Fruit fly (Drosophila melanogaster) whole organism, embryonic: ENCODE measurements around the gene nonC.
A peak's percentile ranks its signal among the peaks of the same experiment; 100 is the strongest.

Source experiments
- Atf6 ChIP-seq: fragments of 200-800 bp; sonication (Bioruptor generic); IDR thresholded peaks from 2 replicates; pipeline ENCODE4 v1.3.6; 2022; ENCODE audit warnings: missing biosample characterization, missing genetic modification characterization
- C15 ChIP-seq: fragments of 200-800 bp; sonication (Bioruptor generic); IDR thresholded peaks from 3 replicates; pipeline ENCODE4 v1.3.6; 2022; ENCODE audit warnings: missing biosample characterization, missing genetic modification characterization
- CG10147 ChIP-seq: fragments of 200-800 bp; sonication (Bioruptor generic); optimal IDR thresholded peaks from 2 replicates; lab custom pipeline; 2019; ENCODE audit warnings: missing biosample characterization, mild to moderate bottlenecking, missing genetic modification characterization, moderate library complexity
- CG10431 ChIP-seq: fragments of 200-800 bp; sonication (Bioruptor generic); optimal IDR thresholded peaks from 3 replicates; lab custom pipeline; 2018; ENCODE audit warnings: missing biosample characterization, mild to moderate bottlenecking, missing genetic modification characterization
- CG10959 ChIP-seq: fragments of 200-800 bp; sonication (Bioruptor generic); IDR thresholded peaks from 2 replicates; pipeline ENCODE4 v1.3.6; 2022; ENCODE audit warnings: missing biosample characterization, missing genetic modification characterization
- CG11093 ChIP-seq: fragments of 200-800 bp; sonication (Bioruptor generic); IDR thresholded peaks from 3 replicates; pipeline ENCODE4 v1.3.6; 2022; ENCODE audit warnings: missing biosample characterization, missing genetic modification characterization
- CG11504 ChIP-seq: fragments of 200-800 bp; sonication (Bioruptor generic); optimal IDR thresholded peaks from 3 replicates; lab custom pipeline; 2019; ENCODE audit warnings: missing biosample characterization, mild to moderate bottlenecking, missing genetic modification characterization, moderate library complexity
- CG11560 ChIP-seq: fragments of 200-800 bp; sonication (Bioruptor generic); IDR thresholded peaks from 3 replicates; pipeline ENCODE4 v1.3.6; 2022; ENCODE audit warnings: missing biosample characterization, missing genetic modification characterization
- CG11696 ChIP-seq: fragments of 200-800 bp; sonication (Bioruptor generic); IDR thresholded peaks from 2 replicates; pipeline ENCODE4 v1.3.6; 2022; ENCODE audit warnings: missing biosample characterization, missing genetic modification characterization
- CG12299 ChIP-seq: fragments of 200-800 bp; sonication (Bioruptor generic); optimal IDR thresholded peaks from 2 replicates; lab custom pipeline; 2018; ENCODE audit warnings: missing biosample characterization, mild to moderate bottlenecking, missing genetic modification characterization
- CG13894 ChIP-seq: fragments of 200-800 bp; sonication (Bioruptor generic); optimal IDR thresholded peaks from 3 replicates; lab custom pipeline; 2018; ENCODE audit warnings: missing biosample characterization, mild to moderate bottlenecking, missing genetic modification characterization, moderate library complexity
- CG14014 ChIP-seq: fragments of 200-800 bp; sonication (Bioruptor generic); IDR thresholded peaks from 2 replicates; pipeline ENCODE4 v1.3.6; 2022; ENCODE audit warnings: missing biosample characterization, missing genetic modification characterization
- CG30431 ChIP-seq: fragments of 200-800 bp; sonication (Bioruptor generic); optimal IDR thresholded peaks from 2 replicates; lab custom pipeline; 2017; ENCODE audit warnings: missing biosample characterization, missing genetic modification characterization
- CG31441 ChIP-seq: fragments of 200-800 bp; sonication (Bioruptor generic); IDR thresholded peaks from 2 replicates; pipeline ENCODE4 v1.3.6; 2022; ENCODE audit warnings: missing biosample characterization, missing genetic modification characterization
- CG3163 ChIP-seq: fragments of 200-800 bp; sonication (Bioruptor generic); optimal IDR thresholded peaks from 3 replicates; lab custom pipeline; 2016; ENCODE audit warnings: missing biosample characterization, missing genetic modification characterization
- CG33213 ChIP-seq: fragments of 200-800 bp; sonication (Bioruptor generic); optimal IDR thresholded peaks from 3 replicates; lab custom pipeline; 2016; ENCODE audit warnings: missing biosample characterization, missing genetic modification characterization
- CG3847 ChIP-seq: fragments of 200-800 bp; sonication (Bioruptor generic); IDR thresholded peaks from 2 replicates; pipeline ENCODE4 v1.3.6; 2022; ENCODE audit warnings: missing biosample characterization, missing genetic modification characterization
- CG4854 ChIP-seq: fragments of 200-800 bp; sonication (Bioruptor generic); optimal IDR thresholded peaks from 2 replicates; lab custom pipeline; 2016; ENCODE audit warnings: missing biosample characterization, missing genetic modification characterization, inconsistent platforms
- CG6813 ChIP-seq: fragments of 200-800 bp; sonication (Bioruptor generic); optimal IDR thresholded peaks from 2 replicates; lab custom pipeline; 2017; ENCODE audit warnings: missing biosample characterization, missing genetic modification characterization, mild to moderate bottlenecking, moderate library complexity, missing genetic modification reagents
- CG7357 ChIP-seq: fragments of 200-800 bp; sonication (Bioruptor generic); IDR thresholded peaks from 3 replicates; pipeline ENCODE4 v1.3.6; 2022; ENCODE audit warnings: missing biosample characterization, missing genetic modification characterization
- CG9437 ChIP-seq: fragments of 200-800 bp; sonication (Bioruptor generic); optimal IDR thresholded peaks from 2 replicates; lab custom pipeline; 2018; ENCODE audit warnings: missing biosample characterization, mild to moderate bottlenecking, missing genetic modification characterization
- CTCF ChIP-seq: fragments of 200-800 bp; sonication (Bioruptor generic); optimal IDR thresholded peaks from 2 replicates; lab custom pipeline; 2017; ENCODE audit warnings: missing biosample characterization, mild to moderate bottlenecking, missing genetic modification characterization, moderate library complexity
- Chrac-16 ChIP-seq: fragments of 200-800 bp; sonication (Bioruptor generic); optimal IDR thresholded peaks from 3 replicates; lab custom pipeline; 2016; ENCODE audit warnings: missing biosample characterization, missing genetic modification characterization
- D19A ChIP-seq: fragments of 200-800 bp; optimal IDR thresholded peaks from 3 replicates; lab custom pipeline; 2019; ENCODE audit warnings: missing biosample characterization, mild to moderate bottlenecking, missing genetic modification characterization, moderate library complexity
- MBD-R2 ChIP-seq: fragments of 200-800 bp; sonication (Bioruptor generic); IDR thresholded peaks from 2 replicates; pipeline ENCODE4 v1.3.6; 2022; ENCODE audit warnings: missing biosample characterization, missing genetic modification characterization
- Med ChIP-seq: fragments of 200-800 bp; sonication (Bioruptor generic); peaks from one replicate; lab custom pipeline; 2016; ENCODE audit warnings: missing biosample characterization, missing genetic modification characterization, mild to moderate bottlenecking, inconsistent platforms, moderate library complexity
- NFAT ChIP-seq: fragments of 200-800 bp; sonication (Bioruptor generic); IDR thresholded peaks from 2 replicates; pipeline ENCODE4 v1.3.6; 2022; ENCODE audit warnings: missing biosample characterization, missing genetic modification characterization
- Oli ChIP-seq: fragments of 200-800 bp; sonication (Bioruptor generic); optimal IDR thresholded peaks from 2 replicates; lab custom pipeline; 2018; ENCODE audit warnings: missing biosample characterization, mild to moderate bottlenecking, missing genetic modification characterization, moderate library complexity
- Sox100B ChIP-seq: fragments of 200-800 bp; sonication (Bioruptor generic); optimal IDR thresholded peaks from 3 replicates; lab custom pipeline; 2018; ENCODE audit warnings: missing biosample characterization, mild to moderate bottlenecking, missing genetic modification characterization
- Sox102F ChIP-seq: fragments of 200-800 bp; sonication (Bioruptor generic); optimal IDR thresholded peaks from 2 replicates; lab custom pipeline; 2018; ENCODE audit warnings: missing biosample characterization, mild to moderate bottlenecking, missing genetic modification characterization, moderate library complexity
- Spps ChIP-seq: fragments of 200-800 bp; sonication (Bioruptor generic); optimal IDR thresholded peaks from 2 replicates; lab custom pipeline; 2018; ENCODE audit warnings: missing biosample characterization, mild to moderate bottlenecking, missing genetic modification characterization
- ash1 ChIP-seq: fragments of 200-800 bp; sonication (Bioruptor generic); optimal IDR thresholded peaks from 2 replicates; lab custom pipeline; 2018; ENCODE audit warnings: missing biosample characterization, mild to moderate bottlenecking, missing genetic modification characterization
- ato ChIP-seq: fragments of 200-800 bp; sonication (Bioruptor generic); IDR thresholded peaks from 2 replicates; pipeline ENCODE4 v1.3.6; 2022; ENCODE audit warnings: missing biosample characterization, missing genetic modification characterization; ENCODE audit not compliant: partially characterized antibody
- bigmax ChIP-seq: fragments of 200-800 bp; sonication (Bioruptor generic); optimal IDR thresholded peaks from 2 replicates; lab custom pipeline; 2018; ENCODE audit warnings: missing biosample characterization, mild to moderate bottlenecking, missing genetic modification characterization
- bsh ChIP-seq, 2 experiments: fragments of 200-800 bp; sonication (Bioruptor generic); optimal IDR thresholded peaks; 2 replicates each; lab custom pipeline; 2017 to 2018; ENCODE audit warnings: mild to moderate bottlenecking in 2 of 2, missing biosample characterization in 2 of 2, missing genetic modification characterization in 2 of 2, moderate library complexity in 1 of 2
- chif ChIP-seq, 2 experiments: fragments of 200-800 bp; sonication (Bioruptor generic); optimal IDR thresholded peaks; 3 replicates each; lab custom pipeline; 2016; ENCODE audit warnings: missing biosample characterization in 2 of 2, missing genetic modification characterization in 2 of 2
- hbn ChIP-seq: fragments of 200-800 bp; sonication (Bioruptor generic); IDR thresholded peaks from 2 replicates; pipeline ENCODE4 v1.3.6; 2022; ENCODE audit warnings: missing biosample characterization, missing genetic modification characterization; ENCODE audit not compliant: partially characterized antibody
- knrl ChIP-seq: fragments of 200-800 bp; sonication (Bioruptor generic); IDR thresholded peaks from 3 replicates; pipeline ENCODE4 v1.3.6; 2022; ENCODE audit warnings: missing biosample characterization, missing genetic modification characterization; ENCODE audit not compliant: partially characterized antibody
- nmo ChIP-seq: fragments of 200-800 bp; sonication (Bioruptor generic); optimal IDR thresholded peaks from 2 replicates; lab custom pipeline; 2018; ENCODE audit warnings: missing biosample characterization, mild to moderate bottlenecking, missing genetic modification characterization, moderate library complexity
- nom ChIP-seq: fragments of 200-800 bp; sonication (Bioruptor generic); optimal IDR thresholded peaks from 2 replicates; lab custom pipeline; 2017; ENCODE audit warnings: missing biosample characterization, missing genetic modification characterization, mild to moderate bottlenecking, moderate library complexity, missing genetic modification reagents
- otp ChIP-seq: fragments of 200-800 bp; sonication (Bioruptor generic); IDR thresholded peaks from 3 replicates; pipeline ENCODE4, ENCODE4 v1.3.6; 2022; ENCODE audit warnings: missing biosample characterization, missing genetic modification characterization
- pzg ChIP-seq: fragments of 200-800 bp; sonication (Bioruptor generic); optimal IDR thresholded peaks from 3 replicates; lab custom pipeline; 2018; ENCODE audit warnings: missing biosample characterization, mild to moderate bottlenecking, missing genetic modification characterization, moderate library complexity
- sens ChIP-seq: fragments of 200-800 bp; sonication (Bioruptor generic); peaks from one replicate; lab custom pipeline; 2016; ENCODE audit warnings: missing biosample characterization, missing genetic modification characterization
- sim ChIP-seq: fragments of 200-800 bp; sonication (Bioruptor generic); IDR thresholded peaks from 2 replicates; pipeline ENCODE4 v1.3.6; 2022; ENCODE audit warnings: missing biosample characterization, missing genetic modification characterization
- sisA ChIP-seq: fragments of 200-800 bp; sonication (Bioruptor generic); IDR thresholded peaks from 2 replicates; pipeline ENCODE4 v1.3.6; 2022; ENCODE audit warnings: missing biosample characterization, missing genetic modification characterization
- ssp ChIP-seq: fragments of 200-800 bp; sonication (Bioruptor generic); IDR thresholded peaks from 2 replicates; pipeline ENCODE4 v1.3.6; 2022; ENCODE audit warnings: missing biosample characterization, missing genetic modification characterization
- stwl ChIP-seq: fragments of 200-800 bp; sonication (Bioruptor generic); optimal IDR thresholded peaks from 3 replicates; lab custom pipeline; 2018; ENCODE audit warnings: missing biosample characterization, mild to moderate bottlenecking, missing genetic modification characterization, moderate library complexity
- trh ChIP-seq: fragments of 200-800 bp; sonication (Bioruptor generic); optimal IDR thresholded peaks from 2 replicates; lab custom pipeline; 2016; ENCODE audit warnings: missing biosample characterization, missing genetic modification characterization
- zen ChIP-seq: fragments of 200-800 bp; sonication (Bioruptor generic); optimal IDR thresholded peaks from 3 replicates; lab custom pipeline; 2018; ENCODE audit warnings: missing biosample characterization, mild to moderate bottlenecking, missing genetic modification characterization, moderate library complexity

nonC gene

DNA sequence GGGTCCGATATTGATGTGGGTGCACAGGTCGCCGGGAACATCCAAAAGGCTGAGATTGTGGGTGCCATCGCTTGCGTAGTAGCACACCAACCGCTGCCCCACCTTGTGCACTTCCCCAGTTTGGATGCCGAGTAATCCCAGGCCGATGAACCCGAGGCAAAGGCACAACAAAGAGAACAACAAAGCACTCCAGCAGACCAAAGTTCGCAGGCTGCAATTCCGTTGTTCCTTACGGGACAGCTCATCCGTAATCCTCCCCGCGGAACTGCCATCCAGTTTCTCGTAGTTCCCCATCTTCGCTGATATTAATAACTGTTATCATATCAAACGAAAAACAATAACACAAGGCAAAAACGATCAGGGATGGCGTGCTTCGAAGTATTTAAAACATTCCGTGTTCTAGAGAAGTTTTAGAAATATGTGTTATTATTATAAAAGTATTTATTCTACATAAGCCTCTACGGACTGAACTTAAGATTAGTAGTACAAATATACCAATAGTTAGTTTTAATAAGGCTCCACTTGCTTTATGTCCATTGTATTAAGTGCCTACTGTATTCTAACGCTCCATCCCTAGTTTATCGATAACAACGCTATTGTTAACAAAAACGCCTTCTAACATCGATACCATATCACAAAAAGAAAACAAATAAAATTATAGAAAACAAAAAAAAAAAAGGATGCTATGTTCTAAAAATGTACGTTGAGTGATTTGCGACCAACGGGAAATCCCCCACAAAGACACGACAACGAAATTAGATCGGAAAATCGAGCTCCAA, 25.1 kb downstream of the nonC start, which contains the start of the genes Cht11 and CG4558 (continued):
- TF ChIP-seq CG10431 (GFP tag; lab: Kevin White, UChicago): peak; percentile 54
- TF ChIP-seq CG14014 (GFP tag; lab: Robert Waterston, UW): peak; percentile 83
- TF ChIP-seq ssp (GFP tag; lab: Robert Waterston, UW): peak; percentile 69
- TF ChIP-seq CG6813 (GFP tag; lab: Kevin White, UChicago): peak; percentile 56
- TF ChIP-seq nom (GFP tag; lab: Kevin White, UChicago): peak; percentile 47
- peak; percentile 6 for TF ChIP-seq CTCF (GFP tag; lab: Kevin White, UChicago)
- peak; percentile 68 for TF ChIP-seq CG11560 (tag; lab: Robert Waterston, UW)
- no peak for TF ChIP-seq bigmax
- peak; percentile 82 for TF ChIP-seq CG13894 (tag; lab: Kevin White, UChicago)
- peak; percentile 76 for TF ChIP-seq Sox100B (GFP tag; lab: Kevin White, UChicago)
- peak; percentile 62 for TF ChIP-seq CG4854 (GFP tag; lab: Kevin White, UChicago)
- TF ChIP-seq ato (GFP tag; lab: Robert Waterston, UW): no peak
- peak; percentile 72; the same call in 2 of the 3 replicates for TF ChIP-seq CG11093 (GFP tag; lab: Robert Waterston, UW)
- peak; percentile 85 for TF ChIP-seq CG11504 (tag; lab: Kevin White, UChicago)
- TF ChIP-seq CG3847: peak; percentile 84
- peak; percentile 35; the same call in 1 of the 3 replicates for TF ChIP-seq otp
- TF ChIP-seq sim (GFP tag; lab: Robert Waterston, UW): no peak
- TF ChIP-seq sisA (GFP tag; lab: Robert Waterston, UW): peak; percentile 87
- TF ChIP-seq NFAT (GFP tag; lab: Robert Waterston, UW): peak; percentile 71
- TF ChIP-seq CG9437 (GFP tag; lab: Kevin White, UChicago): peak; percentile 73
- peak; percentile 62 for TF ChIP-seq zen (tag; lab: Kevin White, UChicago)
- peak; percentile 48 for TF ChIP-seq pzg (GFP tag; lab: Kevin White, UChicago)
- TF ChIP-seq D19A (tag; lab: Kevin White, UChicago): peak; percentile 74
- TF ChIP-seq Oli (tag; lab: Kevin White, UChicago): peak; percentile 77
- peak; percentile 93 for TF ChIP-seq sens (GFP tag; lab: Kevin White, UChicago)
- TF ChIP-seq CG31441 (GFP tag; lab: Robert Waterston, UW): peak; percentile 83
- peak; percentile 76; the same call in 1 of the 3 replicates for TF ChIP-seq C15 (GFP tag; lab: Robert Waterston, UW)
- peak; percentile 84 for TF ChIP-seq Atf6
- TF ChIP-seq CG10147 (GFP tag; lab: Kevin White, UChicago): peak; percentile 73
- TF ChIP-seq ash1: no peak
- TF ChIP-seq CG12299: peak; percentile 73
- TF ChIP-seq chif (GFP tag; optimal IDR thresholded peaks at IDR 0.05; lab: Kevin White, UChicago): peak; percentile 24 to 79
- TF ChIP-seq CG10959 (GFP tag; lab: Robert Waterston, UW): peak; percentile 38; the same call in 1 of the 2 replicates
- peak; percentile 13 for TF ChIP-seq trh
- TF ChIP-seq Spps (tag; lab: Kevin White, UChicago): peak; percentile 64
- peak; percentile 54 for TF ChIP-seq stwl (tag; lab: Kevin White, UChicago)
- TF ChIP-seq nmo (GFP tag; lab: Kevin White, UChicago): peak; percentile 86
- peak; percentile 81 to 83 for TF ChIP-seq bsh (GFP tag; optimal IDR thresholded peaks at IDR 0.05; lab: Kevin White, UChicago)
- TF ChIP-seq CG11696 (GFP tag; lab: Robert Waterston, UW): peak; percentile 41; the same call in 1 of the 2 replicates
- TF ChIP-seq Sox102F (GFP tag; lab: Kevin White, UChicago): peak; percentile 85
- peak; percentile 89 for TF ChIP-seq MBD-R2 (GFP tag; lab: Robert Waterston, UW)
- TF ChIP-seq Med (GFP tag; lab: Kevin White, UChicago): peak; percentile 94
- peak; percentile 52 for TF ChIP-seq CG30431
- TF ChIP-seq knrl: peak; percentile 44; the same call in 2 of the 3 replicates
- no peak; the same call in none of the 2 replicates for TF ChIP-seq hbn (GFP tag; lab: Robert Waterston, UW)
- peak; percentile 8 for TF ChIP-seq CG3163 (GFP tag; lab: Kevin White, UChicago)
- TF ChIP-seq Chrac-16 (GFP tag; lab: Kevin White, UChicago): peak; percentile 81
- peak; percentile 75 for TF ChIP-seq CG7357
- TF ChIP-seq CG33213 (GFP tag; lab: Kevin White, UChicago): peak; percentile 11
